Worm (Caenorhabditis elegans) whole organism, young adult: ENCODE results near the gene Y57G11C.5.

Experiments used
- F49E8.2 ChIP-seq: sonication (generic microtip); optimal IDR thresholded peaks from 3 replicates; lab custom pipeline; 2017; ENCODE audit warnings: missing genetic modification characterization, mild to moderate bottlenecking, missing compliant biosample characterization, antibody characterized with exemption, moderate library complexity; ENCODE audit not compliant: insufficient read depth
- K12H6.12 ChIP-seq: fragments of 200-800 bp; sonication (Bioruptor generic); optimal IDR thresholded peaks from 2 replicates; lab custom pipeline; 2018; ENCODE audit warnings: mild to moderate bottlenecking, missing genetic modification characterization, missing compliant biosample characterization
- T07F8.4 ChIP-seq: sonication (generic microtip); optimal IDR thresholded peaks from 2 replicates; lab custom pipeline; 2016; ENCODE audit warnings: mild to moderate bottlenecking, missing genetic modification characterization, moderate library complexity, missing compliant biosample characterization
- Y53G8AR.9 ChIP-seq: fragments of 200-800 bp; sonication (Bioruptor generic); conservative IDR thresholded peaks from 2 replicates; pipeline ENCODE4 v1.3.6; 2022; ENCODE audit warnings: missing genetic modification reagents, missing genetic modification characterization, missing compliant biosample characterization
- akir-1 ChIP-seq: fragments of 200-800 bp; sonication (Bioruptor generic); optimal IDR thresholded peaks from 2 replicates; lab custom pipeline; 2018; ENCODE audit warnings: mild to moderate bottlenecking, missing genetic modification characterization, moderate library complexity, missing compliant biosample characterization
- aptf-2 ChIP-seq: fragments of 200-800 bp; sonication (Bioruptor generic); conservative IDR thresholded peaks from 2 replicates; pipeline ENCODE4 v1.3.6; 2022; ENCODE audit warnings: missing genetic modification reagents, missing genetic modification characterization, missing compliant biosample characterization
- atf-7 ChIP-seq: sonication (generic microtip); optimal IDR thresholded peaks from 2 replicates; lab custom pipeline; 2017; ENCODE audit warnings: mild to moderate bottlenecking, missing genetic modification characterization, missing compliant biosample characterization
- bed-1 ChIP-seq: fragments of 200-800 bp; sonication (Bioruptor generic); IDR thresholded peaks from 2 replicates; pipeline ENCODE4 v1.3.6; 2022; ENCODE audit warnings: missing genetic modification reagents, missing genetic modification characterization, missing compliant biosample characterization
- dpff-1 ChIP-seq: sonication (generic microtip); optimal IDR thresholded peaks from 2 replicates; lab custom pipeline; 2017; ENCODE audit warnings: mild to moderate bottlenecking, missing genetic modification characterization, missing compliant biosample characterization
- dpl-1 ChIP-seq: fragments of 150-350 bp; optimal IDR thresholded peaks from 2 replicates; lab custom pipeline; 2014; ENCODE audit warnings: missing biosample characterization, missing genetic modification reagents, missing genetic modification characterization
- efl-1 ChIP-seq: fragments of 150-350 bp; optimal IDR thresholded peaks from 2 replicates; lab custom pipeline; 2014; ENCODE audit warnings: missing biosample characterization, missing genetic modification reagents, missing genetic modification characterization
- him-1 ChIP-seq: sonication (generic microtip); optimal IDR thresholded peaks from 2 replicates; lab custom pipeline; 2016; ENCODE audit warnings: missing genotype, missing genetic modification reagents, missing genetic modification characterization, missing compliant biosample characterization
- hlh-12 ChIP-seq: sonication (generic microtip); optimal IDR thresholded peaks from 2 replicates; lab custom pipeline; 2016; ENCODE audit warnings: missing genetic modification characterization, missing compliant biosample characterization
- hrde-1 ChIP-seq: sonication (generic microtip); optimal IDR thresholded peaks from 2 replicates; lab custom pipeline; 2016; ENCODE audit warnings: missing genetic modification characterization, mild to moderate bottlenecking, missing compliant biosample characterization, moderate library complexity, missing genotype, missing genetic modification reagents, borderline replicate concordance
- let-526 ChIP-seq: fragments of 200-800 bp; sonication (Bioruptor generic); IDR thresholded peaks from 2 replicates; pipeline ENCODE4 v1.3.6; 2022; ENCODE audit warnings: missing genetic modification reagents, missing genetic modification characterization, missing compliant biosample characterization
- lin-54 ChIP-seq: fragments of 200-800 bp; sonication (Bioruptor generic); optimal IDR thresholded peaks from 2 replicates; lab custom pipeline; 2018; ENCODE audit warnings: mild to moderate bottlenecking, missing genetic modification characterization, missing compliant biosample characterization
- lsl-1 ChIP-seq: fragments of 200-800 bp; sonication (Bioruptor generic); optimal IDR thresholded peaks from 2 replicates; lab custom pipeline; 2018; ENCODE audit warnings: mild to moderate bottlenecking, missing genetic modification characterization, moderate library complexity, missing compliant biosample characterization
- nfya-2 ChIP-seq: fragments of 200-800 bp; sonication (Bioruptor generic); IDR thresholded peaks from 2 replicates; pipeline ENCODE4 v1.3.6; 2022; ENCODE audit warnings: missing genetic modification reagents, missing genetic modification characterization, missing compliant biosample characterization
- nhr-90 ChIP-seq: sonication (generic microtip); optimal IDR thresholded peaks from 2 replicates; lab custom pipeline; 2016; ENCODE audit warnings: missing genotype, mild to moderate bottlenecking, missing genetic modification characterization, missing compliant biosample characterization
- pbrm-1 ChIP-seq: fragments of 200-800 bp; sonication (Bioruptor generic); IDR thresholded peaks from 2 replicates; pipeline ENCODE4 v1.3.6; 2022; ENCODE audit warnings: missing genetic modification reagents, missing genetic modification characterization, missing compliant biosample characterization
- rec-8 ChIP-seq, 2 experiments: sonication (generic microtip); optimal IDR thresholded peaks; 2 replicates each; lab custom pipeline; 2016; ENCODE audit warnings: mild to moderate bottlenecking in 2 of 2, missing genetic modification characterization in 2 of 2, missing genetic modification reagents in 2 of 2, missing genotype in 2 of 2, missing biosample characterization in 1 of 2, missing compliant biosample characterization in 1 of 2, moderate library complexity in 1 of 2
- sdz-38 ChIP-seq: sonication (generic microtip); optimal IDR thresholded peaks from 2 replicates; lab custom pipeline; 2016; ENCODE audit warnings: missing genotype, missing genetic modification characterization, missing compliant biosample characterization
- sea-2 ChIP-seq: fragments of 200-800 bp; sonication (Bioruptor generic); IDR thresholded peaks from 2 replicates; pipeline ENCODE4 v1.3.6; 2022; ENCODE audit warnings: missing genetic modification characterization, missing compliant biosample characterization
- snpc-1.1 ChIP-seq: sonication (generic microtip); optimal IDR thresholded peaks from 2 replicates; lab custom pipeline; 2017; ENCODE audit warnings: missing genetic modification characterization, mild to moderate bottlenecking, missing compliant biosample characterization, antibody characterized with exemption, moderate library complexity, missing genotype, missing genetic modification reagents; ENCODE audit not compliant: insufficient read depth
- snpc-1.3 ChIP-seq: sonication (generic microtip); optimal IDR thresholded peaks from 2 replicates; lab custom pipeline; 2017; ENCODE audit warnings: missing genetic modification characterization, mild to moderate bottlenecking, missing compliant biosample characterization, antibody characterized with exemption, moderate library complexity, missing genotype, missing genetic modification reagents; ENCODE audit not compliant: insufficient read depth
- snpc-3.4 ChIP-seq: sonication (generic microtip); optimal IDR thresholded peaks from 2 replicates; lab custom pipeline; 2017; ENCODE audit warnings: missing genetic modification characterization, mild to moderate bottlenecking, missing compliant biosample characterization, antibody characterized with exemption, moderate library complexity, missing genotype, missing genetic modification reagents
- snpc-4 ChIP-seq, 5 experiments: fragments of 150-350 bp in 1 of 5; sonication (generic microtip) in 4 of 5; optimal IDR thresholded peaks; 2 replicates each; lab custom pipeline; 2014 to 2018; ENCODE audit warnings: missing genetic modification characterization in 5 of 5, missing biosample characterization in 3 of 5, antibody characterized with exemption in 2 of 5, mild to moderate bottlenecking in 2 of 5, missing compliant biosample characterization in 2 of 5, missing genotype in 2 of 5, moderate library complexity in 2 of 5, missing genetic modification reagents in 1 of 5
- somi-1 ChIP-seq: fragments of 200-800 bp; sonication (Bioruptor generic); optimal IDR thresholded peaks from 2 replicates; lab custom pipeline; 2018; ENCODE audit warnings: mild to moderate bottlenecking, missing genetic modification characterization, missing compliant biosample characterization
- tbp1 ChIP-seq: fragments of 200-800 bp; sonication (Bioruptor generic); optimal IDR thresholded peaks from 2 replicates; lab custom pipeline; 2018; ENCODE audit warnings: mild to moderate bottlenecking, missing genetic modification characterization, missing compliant biosample characterization
- tbx-9 ChIP-seq: sonication (generic microtip); optimal IDR thresholded peaks from 2 replicates; lab custom pipeline; 2016; ENCODE audit warnings: borderline replicate concordance, missing genetic modification characterization, inconsistent platforms, missing compliant biosample characterization
- unc-130 ChIP-seq: sonication (generic microtip); optimal IDR thresholded peaks from 2 replicates; lab custom pipeline; 2016; ENCODE audit warnings: missing genetic modification reagents, missing genetic modification characterization, missing compliant biosample characterization
- zfh-2 ChIP-seq: fragments of 200-800 bp; sonication (Bioruptor generic); conservative IDR thresholded peaks from 2 replicates; pipeline ENCODE4 v1.3.6; 2022; ENCODE audit warnings: missing genetic modification reagents, missing genetic modification characterization, missing compliant biosample characterization
- ztf-25 ChIP-seq: fragments of 200-800 bp; sonication (Bioruptor generic); IDR thresholded peaks from 2 replicates; pipeline ENCODE4 v1.3.6; 2022; ENCODE audit warnings: missing genetic modification reagents, missing genetic modification characterization, missing compliant biosample characterization
- ztf-3 ChIP-seq: fragments of 200-800 bp; sonication (Bioruptor generic); optimal IDR thresholded peaks from 2 replicates; lab custom pipeline; 2018; ENCODE audit warnings: mild to moderate bottlenecking, missing genetic modification characterization, missing compliant biosample characterization

The Y57G11C.5 gene

DNA sequence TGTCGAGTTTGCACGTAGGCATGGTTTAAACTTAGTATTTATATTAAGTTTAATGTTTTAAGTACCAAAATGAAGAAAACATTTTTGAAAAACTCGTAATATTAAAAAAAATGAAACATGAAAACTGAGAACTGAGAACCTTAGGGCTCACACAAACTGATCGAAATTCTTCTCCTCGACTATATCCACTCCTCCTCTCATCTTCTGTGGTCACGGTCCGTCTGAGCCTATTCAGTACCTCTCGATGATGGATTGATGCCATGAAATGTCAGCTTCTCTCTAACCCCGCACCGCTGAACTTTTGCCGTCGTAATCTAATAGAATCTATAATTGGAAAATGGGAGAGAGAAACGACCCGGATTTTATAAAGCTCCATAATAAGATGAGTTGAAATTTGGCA, 19.2 kb upstream of the Y57G11C.5 start, which contains the start of gene nlp-56:
Gene nlp-56, minus strand, starts transcription at position 257 of the 400 bp plus-strand sequence.
- TF ChIP-seq hrde-1 (tag; lab: Kevin White, UChicago) (no peak), hlh-12 (no peak), sea-2 (GFP tag; lab: Robert Waterston, UW) (no peak), pbrm-1 (GFP tag; lab: Robert Waterston, UW) (no peak), somi-1 (GFP tag; lab: Kevin White, UChicago) (no peak), K12H6.12 (tag; lab: Kevin White, UChicago) (no peak), rec-8 (tag; optimal IDR thresholded peaks at IDR 0.05; lab: Kevin White, UChicago) (no peak), snpc-1.1 (tag; lab: Kevin White, UChicago) (no peak), aptf-2 (GFP tag; lab: Robert Waterston, UW) (no peak), ztf-3 (no peak), snpc-1.3 (tag; lab: Kevin White, UChicago) (no peak)

DNA sequence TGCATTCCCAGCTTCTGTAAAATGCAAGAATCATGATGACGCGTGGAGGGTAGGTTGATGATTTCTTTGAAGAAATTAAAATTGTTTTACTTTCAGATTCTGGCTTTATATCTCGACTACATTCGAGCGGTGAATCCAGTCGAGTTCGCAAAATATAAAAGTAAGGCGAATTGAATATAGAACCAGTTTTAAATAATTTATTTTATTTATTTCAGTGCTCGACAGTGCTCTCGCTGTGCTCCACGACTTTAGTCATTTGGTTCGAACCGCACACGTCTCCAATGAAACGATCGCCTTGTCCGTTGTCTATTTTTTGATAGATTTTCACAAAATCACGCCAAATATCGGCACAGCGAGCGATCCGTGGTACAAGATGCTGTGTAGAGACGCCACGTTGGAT, 17.0 kb upstream of the Y57G11C.5 start, which contains the start of gene Y57G11C.1130:
Gene Y57G11C.1130, plus strand, starts transcription at position 301 of the 400 bp plus-strand sequence.
- TF ChIP-seq unc-130 (GFP tag; lab: Kevin White, UChicago) (no peak), ztf-3 (no peak), pbrm-1 (GFP tag; lab: Robert Waterston, UW) (no peak), ztf-25 (no peak), nfya-2 (no peak), dpff-1 (tag; lab: Kevin White, UChicago) (no peak), nhr-90 (tag; lab: Kevin White, UChicago) (no peak), tbx-9 (no peak), atf-7 (tag; lab: Kevin White, UChicago) (no peak), let-526 (GFP tag; lab: Robert Waterston, UW) (no peak), dpl-1 (no peak), sdz-38 (tag; lab: Kevin White, UChicago) (no peak), zfh-2 (GFP tag; lab: Robert Waterston, UW) (no peak), akir-1 (GFP tag; lab: Kevin White, UChicago) (no peak), bed-1 (GFP tag; lab: Robert Waterston, UW) (no peak), T07F8.4 (tag; lab: Kevin White, UChicago) (no peak), Y53G8AR.9 (GFP tag; lab: Robert Waterston, UW) (no peak)

DNA sequence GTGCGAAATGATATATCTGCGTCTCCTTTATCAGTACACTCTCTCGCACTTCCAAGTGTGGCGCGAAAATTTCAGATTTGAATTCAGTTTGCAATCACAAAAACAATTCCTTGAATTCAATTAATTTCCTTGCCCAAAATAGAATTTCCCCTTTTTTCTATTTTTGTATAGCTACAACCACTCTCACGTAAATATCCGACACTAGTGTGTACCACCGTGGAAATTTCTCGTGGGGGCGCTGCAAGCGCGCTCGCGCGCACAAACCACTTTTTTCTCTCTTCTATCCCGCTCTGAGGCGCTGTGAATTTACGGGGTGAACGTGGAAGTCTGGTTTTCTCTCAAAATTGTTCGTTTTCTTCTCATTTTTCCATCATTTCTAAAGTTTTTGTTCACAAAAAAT, 16.3 kb upstream of the Y57G11C.5 start, which contains the start of gene Y57G11C.8:
Gene Y57G11C.8, plus strand, starts transcription at position 301 of the 400 bp plus-strand sequence.
- TF ChIP-seq efl-1 (GFP tag; lab: Kevin White, UChicago) (peak; percentile 67), snpc-4 (GFP tag; optimal IDR thresholded peaks at IDR 0.05; lab: Kevin White, UChicago) (peak; percentile 43), snpc-4 (tag; optimal IDR thresholded peaks at IDR 0.05; lab: Kevin White, UChicago) (peak in 2 of 4 experiments; percentile 19 to 65), him-1 (tag; lab: Kevin White, UChicago) (no peak)

DNA sequence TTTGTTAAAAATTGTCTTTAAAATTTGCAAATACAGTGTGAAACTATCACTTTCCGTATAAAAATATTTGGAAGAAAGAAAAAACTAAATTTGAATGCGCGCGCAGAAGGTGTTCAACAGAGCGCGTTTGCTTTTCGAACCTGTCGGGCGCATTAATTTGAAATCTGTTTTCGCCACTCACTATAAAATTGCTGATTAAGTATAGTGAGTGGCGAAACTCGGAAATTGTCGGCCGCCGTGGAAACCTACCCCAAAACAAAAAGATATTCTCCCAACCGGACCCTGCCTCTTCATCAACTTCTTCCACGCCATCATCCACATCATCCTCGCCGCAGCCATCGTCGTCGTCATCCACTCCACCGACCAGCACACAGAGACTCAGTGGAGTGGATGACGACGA, 15.3 kb upstream of the Y57G11C.5 start:
- TF ChIP-seq F49E8.2 (tag; lab: Kevin White, UChicago) (peak; percentile 55), snpc-1.1 (tag; lab: Kevin White, UChicago) (peak; percentile 90), tbp1 (GFP tag; lab: Kevin White, UChicago) (peak; percentile 70), lin-54 (peak; percentile 76), snpc-1.3 (tag; lab: Kevin White, UChicago) (peak; percentile 57), snpc-3.4 (tag; lab: Kevin White, UChicago) (peak; percentile 80), efl-1 (GFP tag; lab: Kevin White, UChicago) (peak; percentile 17), snpc-4 (GFP tag; optimal IDR thresholded peaks at IDR 0.05; lab: Kevin White, UChicago) (peak; percentile 93), snpc-4 (tag; optimal IDR thresholded peaks at IDR 0.05; lab: Kevin White, UChicago) (peak; percentile 84 to 97 (median 93)), lsl-1 (GFP tag; lab: Kevin White, UChicago) (peak; percentile 51)
